Fruit fly (Drosophila melanogaster) whole organism, embryonic: ENCODE measurements around the gene CG6340.

ENCODE experiments used
- CG11398 ChIP-seq: fragments of 200-800 bp; sonication (Bioruptor generic); optimal IDR thresholded peaks from 2 replicates; lab custom pipeline; 2016; ENCODE audit warnings: missing biosample characterization, missing genetic modification characterization
- CG16813 ChIP-seq: fragments of 200-800 bp; sonication (Bioruptor generic); IDR thresholded peaks from 3 replicates; pipeline ENCODE4 v1.3.6; 2022; ENCODE audit warnings: missing biosample characterization, missing genetic modification characterization; ENCODE audit not compliant: partially characterized antibody
- CG17568 ChIP-seq: fragments of 200-800 bp; sonication (Bioruptor generic); optimal IDR thresholded peaks from 2 replicates; lab custom pipeline; 2018; ENCODE audit warnings: missing biosample characterization, mild to moderate bottlenecking, missing genetic modification characterization, moderate library complexity
- Fer3 ChIP-seq: fragments of 200-800 bp; sonication (Bioruptor generic); optimal IDR thresholded peaks from 2 replicates; lab custom pipeline; 2018; ENCODE audit warnings: missing biosample characterization, mild to moderate bottlenecking, missing genetic modification characterization, moderate library complexity
- usp ChIP-seq: fragments of >200 bp; optimal IDR thresholded peaks from 2 replicates; lab custom pipeline; 2017; ENCODE audit warnings: missing biosample characterization, missing genetic modification characterization

- no peak for TF ChIP-seq CG17568 (GFP tag; lab: Kevin White, UChicago)
- TF ChIP-seq Fer3 (tag; lab: Kevin White, UChicago): no peak
- no peak for TF ChIP-seq usp (GFP tag; lab: Kevin White, UChicago)
- TF ChIP-seq CG11398: no peak
- peak; percentile 76 for TF ChIP-seq CG16813
Measured at dm6 chrX:15482236-15482660, at the start of gene CG6340.
